Fruit fly (Drosophila melanogaster) whole organism, embryonic: ENCODE data around the gene CG7407.

Source experiments
- BEAF-32 ChIP-seq: fragments of 200-800 bp; sonication (Bioruptor generic); optimal IDR thresholded peaks from 3 replicates; lab custom pipeline; 2017; ENCODE audit warnings: missing biosample characterization, missing genetic modification characterization, mild to moderate bottlenecking, moderate library complexity, missing genetic modification reagents
- CG10321 ChIP-seq: fragments of 200-800 bp; sonication (Bioruptor generic); IDR thresholded peaks from 2 replicates; pipeline ENCODE4 v1.3.6; 2022; ENCODE audit warnings: missing biosample characterization, missing genetic modification characterization
- CG10431 ChIP-seq: fragments of 200-800 bp; sonication (Bioruptor generic); optimal IDR thresholded peaks from 3 replicates; lab custom pipeline; 2018; ENCODE audit warnings: missing biosample characterization, mild to moderate bottlenecking, missing genetic modification characterization
- CG11560 ChIP-seq: fragments of 200-800 bp; sonication (Bioruptor generic); IDR thresholded peaks from 3 replicates; pipeline ENCODE4 v1.3.6; 2022; ENCODE audit warnings: missing biosample characterization, missing genetic modification characterization
- CG12219 ChIP-seq: fragments of 200-800 bp; sonication (Bioruptor generic); optimal IDR thresholded peaks from 3 replicates; lab custom pipeline; 2018; ENCODE audit warnings: missing biosample characterization, mild to moderate bottlenecking, missing genetic modification characterization
- CG1233 ChIP-seq: fragments of 200-800 bp; sonication (Bioruptor generic); optimal IDR thresholded peaks from 4 replicates; lab custom pipeline; 2018; ENCODE audit warnings: missing biosample characterization, mild to moderate bottlenecking, missing genetic modification characterization
- CG14965 ChIP-seq: fragments of 200-800 bp; sonication (Bioruptor generic); optimal IDR thresholded peaks from 2 replicates; lab custom pipeline; 2016; ENCODE audit warnings: missing biosample characterization, missing genetic modification characterization, borderline replicate concordance
- CG15073 ChIP-seq: fragments of 200-800 bp; sonication (Bioruptor generic); optimal IDR thresholded peaks from 2 replicates; lab custom pipeline; 2016; ENCODE audit warnings: missing biosample characterization, missing genetic modification characterization
- CG31365 ChIP-seq: fragments of 200-800 bp; sonication (Bioruptor generic); optimal IDR thresholded peaks from 2 replicates; lab custom pipeline; 2018; ENCODE audit warnings: missing biosample characterization, mild to moderate bottlenecking, missing genetic modification characterization
- CG34224 ChIP-seq: fragments of 200-800 bp; sonication (Bioruptor generic); IDR thresholded peaks from 3 replicates; pipeline ENCODE4 v1.3.6; 2022; ENCODE audit warnings: missing biosample characterization, missing genetic modification characterization; ENCODE audit not compliant: partially characterized antibody
- CG34422 ChIP-seq: fragments of 200-800 bp; sonication (Bioruptor generic); IDR thresholded peaks from 3 replicates; pipeline ENCODE4 v1.3.6; 2022; ENCODE audit warnings: missing biosample characterization, missing genetic modification characterization
- CG3995 ChIP-seq: fragments of 200-800 bp; sonication (Bioruptor generic); optimal IDR thresholded peaks from 3 replicates; lab custom pipeline; 2016; ENCODE audit warnings: missing biosample characterization, missing genetic modification characterization
- CG4282 ChIP-seq: fragments of 200-800 bp; sonication (Bioruptor generic); optimal IDR thresholded peaks from 2 replicates; lab custom pipeline; 2016; ENCODE audit warnings: missing biosample characterization, missing genetic modification characterization
- CG6813 ChIP-seq: fragments of 200-800 bp; sonication (Bioruptor generic); optimal IDR thresholded peaks from 2 replicates; lab custom pipeline; 2017; ENCODE audit warnings: missing biosample characterization, missing genetic modification characterization, mild to moderate bottlenecking, moderate library complexity, missing genetic modification reagents
- CG7372 ChIP-seq: fragments of 200-800 bp; sonication (Bioruptor generic); IDR thresholded peaks from 2 replicates; pipeline ENCODE4 v1.3.6; 2022; ENCODE audit warnings: missing biosample characterization, missing genetic modification characterization
- CG7987 ChIP-seq: fragments of 200-800 bp; sonication (Bioruptor generic); optimal IDR thresholded peaks from 2 replicates; lab custom pipeline; 2018; ENCODE audit warnings: missing biosample characterization, mild to moderate bottlenecking, missing genetic modification characterization, moderate library complexity
- CHES-1-like ChIP-seq: fragments of 200-800 bp; sonication (Bioruptor generic); optimal IDR thresholded peaks from 2 replicates; lab custom pipeline; 2016; ENCODE audit warnings: missing biosample characterization, missing genetic modification characterization
- Dip2 ChIP-seq: fragments of 200-800 bp; sonication (Bioruptor generic); IDR thresholded peaks from 2 replicates; pipeline ENCODE4 v1.3.6; 2022; ENCODE audit warnings: missing biosample characterization, missing genetic modification characterization
- Ets97D ChIP-seq: fragments of 200-800 bp; sonication (Bioruptor generic); optimal IDR thresholded peaks from 3 replicates; lab custom pipeline; 2016; ENCODE audit warnings: missing biosample characterization, missing genetic modification characterization
- HLH4C ChIP-seq: fragments of 200-800 bp; sonication (Bioruptor generic); IDR thresholded peaks from 3 replicates; pipeline ENCODE4 v1.3.6; 2022; ENCODE audit warnings: missing biosample characterization, missing genetic modification characterization; ENCODE audit not compliant: partially characterized antibody
- HLH54F ChIP-seq: fragments of 200-800 bp; sonication (Bioruptor generic); optimal IDR thresholded peaks from 3 replicates; lab custom pipeline; 2016; ENCODE audit warnings: missing biosample characterization, missing genetic modification characterization
- Hand ChIP-seq: fragments of 200-800 bp; sonication (Bioruptor generic); optimal IDR thresholded peaks from 2 replicates; lab custom pipeline; 2017; ENCODE audit warnings: mild to moderate bottlenecking, missing biosample characterization, missing genetic modification reagents, missing genetic modification characterization
- Lpt ChIP-seq: fragments of >200 bp; optimal IDR thresholded peaks from 2 replicates; lab custom pipeline; 2018; ENCODE audit warnings: missing biosample characterization, missing genetic modification characterization
- Mad ChIP-seq: fragments of 200-800 bp; sonication (Bioruptor generic); optimal IDR thresholded peaks from 2 replicates; lab custom pipeline; 2016; ENCODE audit warnings: missing biosample characterization, missing genetic modification characterization
- NC2α ChIP-seq: fragments of 200-800 bp; sonication (Bioruptor generic); optimal IDR thresholded peaks from 2 replicates; lab custom pipeline; 2016; ENCODE audit warnings: missing biosample characterization, missing genetic modification characterization
- Nf-YC ChIP-seq: fragments of 200-800 bp; optimal IDR thresholded peaks from 3 replicates; lab custom pipeline; 2019; ENCODE audit warnings: missing biosample characterization, mild to moderate bottlenecking, missing genetic modification characterization, moderate library complexity
- Stat92E ChIP-seq, 3 experiments: fragments of >200 bp in 2 of 3; fragments of 200-800 bp in 1 of 3; sonication (Bioruptor generic) in 1 of 3; optimal IDR thresholded peaks; 2 replicates each; lab custom pipeline; 2017 to 2019; ENCODE audit warnings: missing biosample characterization in 3 of 3, missing genetic modification characterization in 3 of 3, mild to moderate bottlenecking in 1 of 3, moderate library complexity in 1 of 3
- abd-A ChIP-seq: fragments of 200-800 bp; sonication (Bioruptor generic); optimal IDR thresholded peaks from 3 replicates; lab custom pipeline; 2019; ENCODE audit warnings: missing biosample characterization, mild to moderate bottlenecking, missing genetic modification characterization, moderate library complexity
- cas ChIP-seq: fragments of 200-800 bp; sonication (Bioruptor generic); IDR thresholded peaks from 2 replicates; pipeline ENCODE4 v1.3.6; 2022; ENCODE audit warnings: missing biosample characterization, missing genetic modification characterization
- cg ChIP-seq: fragments of 200-800 bp; sonication (Bioruptor generic); optimal IDR thresholded peaks from 3 replicates; lab custom pipeline; 2019; ENCODE audit warnings: missing biosample characterization, mild to moderate bottlenecking, missing genetic modification characterization, moderate library complexity
- dm ChIP-seq: fragments of 200-800 bp; sonication (Bioruptor generic); optimal IDR thresholded peaks from 3 replicates; lab custom pipeline; 2016; ENCODE audit warnings: missing biosample characterization, missing genetic modification characterization
- dmrt99B ChIP-seq: fragments of 200-800 bp; sonication (Bioruptor generic); optimal IDR thresholded peaks from 2 replicates; lab custom pipeline; 2018; ENCODE audit warnings: missing biosample characterization, mild to moderate bottlenecking, missing genetic modification characterization, moderate library complexity
- emc ChIP-seq: fragments of 200-800 bp; sonication (Bioruptor generic); optimal IDR thresholded peaks from 2 replicates; lab custom pipeline; 2016; ENCODE audit warnings: missing biosample characterization, missing genetic modification characterization
- esg ChIP-seq: fragments of 200-800 bp; sonication (Bioruptor generic); conservative IDR thresholded peaks from 2 replicates; pipeline ENCODE4 v1.3.6; 2022; ENCODE audit warnings: missing biosample characterization, missing genetic modification characterization
- fd96Cb ChIP-seq: fragments of 200-800 bp; sonication (Bioruptor generic); optimal IDR thresholded peaks from 2 replicates; lab custom pipeline; 2018; ENCODE audit warnings: missing biosample characterization, mild to moderate bottlenecking, missing genetic modification characterization, moderate library complexity
- fru ChIP-seq: fragments of >200 bp; optimal IDR thresholded peaks from 2 replicates; lab custom pipeline; 2017
- lmd ChIP-seq: fragments of 200-800 bp; sonication (Bioruptor generic); IDR thresholded peaks from 2 replicates; pipeline ENCODE4 v1.3.6; 2022; ENCODE audit warnings: missing biosample characterization, missing genetic modification characterization
- mld ChIP-seq: fragments of 200-800 bp; sonication (Bioruptor generic); IDR thresholded peaks from 3 replicates; pipeline ENCODE4 v1.3.6; 2022; ENCODE audit warnings: missing biosample characterization, missing genetic modification characterization; ENCODE audit not compliant: partially characterized antibody
- pho ChIP-seq: fragments of 200-800 bp; sonication (Bioruptor generic); optimal IDR thresholded peaks from 2 replicates; lab custom pipeline; 2016; ENCODE audit warnings: missing biosample characterization, missing genetic modification characterization
- psq ChIP-seq: fragments of 200-800 bp; sonication (Bioruptor generic); optimal IDR thresholded peaks from 2 replicates; lab custom pipeline; 2017; ENCODE audit warnings: missing biosample characterization, missing genetic modification characterization
- ranshi ChIP-seq: fragments of 200-800 bp; sonication (Bioruptor generic); IDR thresholded peaks from 2 replicates; pipeline ENCODE4 v1.3.6; 2022; ENCODE audit warnings: missing biosample characterization, missing genetic modification characterization
- salm ChIP-seq: fragments of 200-800 bp; sonication (Bioruptor generic); optimal IDR thresholded peaks from 2 replicates; lab custom pipeline; 2018; ENCODE audit warnings: missing biosample characterization, mild to moderate bottlenecking, missing genetic modification characterization
- shn ChIP-seq: fragments of 200-800 bp; sonication (Bioruptor generic); optimal IDR thresholded peaks from 3 replicates; lab custom pipeline; 2016; ENCODE audit warnings: missing biosample characterization, missing genetic modification characterization
- slou ChIP-seq: fragments of 200-800 bp; sonication (Bioruptor generic); optimal IDR thresholded peaks from 3 replicates; lab custom pipeline; 2016; ENCODE audit warnings: missing biosample characterization, missing genetic modification characterization
- sna ChIP-seq: fragments of 200-800 bp; sonication (Bioruptor generic); IDR thresholded peaks from 2 replicates; pipeline ENCODE4 v1.3.6; 2022; ENCODE audit warnings: missing biosample characterization, missing genetic modification characterization; ENCODE audit not compliant: partially characterized antibody
- so ChIP-seq: fragments of 200-800 bp; sonication (Bioruptor generic); IDR thresholded peaks from 3 replicates; pipeline ENCODE4 v1.3.6; 2022; ENCODE audit warnings: missing biosample characterization, missing genetic modification characterization
- trem ChIP-seq: fragments of 200-800 bp; optimal IDR thresholded peaks from 3 replicates; lab custom pipeline; 2019; ENCODE audit warnings: missing biosample characterization, mild to moderate bottlenecking, missing genetic modification characterization, moderate library complexity
- ttk ChIP-seq: fragments of 200-800 bp; sonication (Bioruptor generic); IDR thresholded peaks from 2 replicates; pipeline ENCODE4 v2.1.2; 2022; ENCODE audit warnings: missing biosample characterization, missing genetic modification characterization

Gene CG7407

DNA sequence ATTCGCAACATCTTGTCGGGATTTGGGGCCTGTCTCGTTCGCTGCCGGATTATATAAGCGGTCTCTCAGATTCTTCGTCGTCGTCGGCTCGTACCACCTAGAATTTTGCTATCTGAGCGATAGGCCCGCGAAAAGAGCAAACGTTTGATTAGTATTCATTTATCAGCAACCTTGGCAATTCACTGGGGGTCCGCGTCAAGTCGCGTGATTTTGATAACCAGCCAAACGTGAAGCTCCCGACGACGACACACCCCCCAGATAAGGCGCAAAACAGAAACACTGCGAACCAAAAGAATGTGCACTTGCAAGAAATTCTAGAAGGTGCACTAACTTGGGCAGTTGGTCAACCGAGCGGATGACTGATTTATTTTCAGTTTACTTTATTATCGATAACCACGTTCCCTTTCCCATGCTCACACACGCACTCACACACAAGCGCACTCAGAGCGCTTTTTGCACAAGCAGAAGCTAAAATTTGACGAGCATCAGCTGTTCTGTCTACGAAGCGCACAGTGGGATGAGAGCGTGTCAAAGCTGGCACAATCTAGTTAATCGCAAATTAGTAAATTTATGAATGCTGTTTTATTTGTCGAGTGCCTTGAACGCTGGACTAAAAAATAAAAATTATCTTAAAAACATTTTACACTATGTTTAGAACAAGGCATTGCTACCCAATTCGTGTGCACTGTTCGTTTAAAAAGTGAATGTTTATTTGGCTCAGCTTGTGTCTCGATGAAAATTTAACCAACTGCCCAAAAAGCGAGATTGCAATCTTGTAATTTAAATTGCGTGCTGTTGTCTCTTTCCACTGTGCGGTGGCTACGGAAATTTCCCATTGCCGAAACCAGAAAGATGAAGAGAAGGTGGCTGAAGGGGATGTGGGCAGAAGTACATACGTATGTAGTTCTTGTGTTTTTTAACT, 16.7 kb downstream of the CG7407 start (continued):
- TF ChIP-seq CG6813 (GFP tag; lab: Kevin White, UChicago) (peak; percentile 93), fd96Cb (tag; lab: Kevin White, UChicago) (peak; percentile 93), lmd (GFP tag; lab: Robert Waterston, UW) (peak; percentile 95), CHES-1-like (GFP tag; lab: Kevin White, UChicago) (peak; percentile 90), HLH4C (peak; percentile 58), Hand (GFP tag; lab: Kevin White, UChicago) (peak; percentile 79), CG3995 (GFP tag; lab: Kevin White, UChicago) (peak; percentile 61), BEAF-32 (GFP tag; lab: Kevin White, UChicago) (peak; percentile 12), CG34422 (peak; percentile 92), CG15073 (GFP tag; lab: Kevin White, UChicago) (peak; percentile 57), CG11560 (peak; percentile 86), Mad (GFP tag; lab: Kevin White, UChicago) (peak; percentile 92), dmrt99B (tag; lab: Kevin White, UChicago) (peak; percentile 96), NC2α (peak; percentile 82), Dip2 (GFP tag; lab: Robert Waterston, UW) (peak; percentile 66; the same call in 1 of the 2 replicates), ttk (GFP tag; lab: Robert Waterston, UW) (peak; percentile 91), pho (GFP tag; lab: Kevin White, UChicago) (peak; percentile 93), trem (tag; lab: Kevin White, UChicago) (peak; percentile 75), sna (peak; percentile 44; the same call in 1 of the 2 replicates), Lpt (GFP tag; lab: Kevin White, UChicago) (no peak), abd-A (tag; lab: Kevin White, UChicago) (no peak), esg (GFP tag; lab: Robert Waterston, UW) (peak; percentile 87), fru (no peak), CG7987 (peak; percentile 69), psq (GFP tag; lab: Kevin White, UChicago) (peak; percentile 38), slou (peak; percentile 87), HLH54F (GFP tag; lab: Kevin White, UChicago) (peak; percentile 92), Stat92E (GFP tag; optimal IDR thresholded peaks at IDR 0.05; lab: Kevin White, UChicago) (no peak), CG10321 (GFP tag; lab: Robert Waterston, UW) (0 out of 2 replicates have a peak, but pooled peaks have one; percentile 36), emc (GFP tag; lab: Kevin White, UChicago) (peak; percentile 73), shn (peak; percentile 90), CG14965 (GFP tag; lab: Kevin White, UChicago) (peak; percentile 77), cas (GFP tag; lab: Robert Waterston, UW) (peak; percentile 72; the same call in 1 of the 2 replicates), Ets97D (peak; percentile 80), salm (tag; lab: Kevin White, UChicago) (peak; percentile 90), CG34224 (GFP tag; lab: Robert Waterston, UW) (no peak), Nf-YC (tag; lab: Kevin White, UChicago) (peak; percentile 84), dm (GFP tag; lab: Kevin White, UChicago) (peak; percentile 83), CG31365 (peak; percentile 47), CG12219 (GFP tag; lab: Kevin White, UChicago) (peak; percentile 91), CG7372 (GFP tag; lab: Robert Waterston, UW) (peak; percentile 89), cg (peak; percentile 35), CG4282 (peak; percentile 74), so (GFP tag; lab: Robert Waterston, UW) (peak; percentile 92), CG1233 (GFP tag; lab: Kevin White, UChicago) (peak; percentile 93), ranshi (GFP tag; lab: Robert Waterston, UW) (peak; percentile 90), CG10431 (GFP tag; lab: Kevin White, UChicago) (peak; percentile 76), mld (0 out of 3 replicates have a peak, but pooled peaks have one; percentile 30)
